Fruit fly (Drosophila melanogaster) whole organism, wandering third instar larva: ENCODE measurements around the gene Polr1D.

Experiments used
- Abd-B ChIP-seq: fragments of >200 bp; optimal IDR thresholded peaks from 2 replicates; lab custom pipeline; 2017; ENCODE audit warnings: missing biosample characterization, missing genetic modification characterization
- Hr78 ChIP-seq: fragments of >200 bp; optimal IDR thresholded peaks from 2 replicates; lab custom pipeline; 2017; ENCODE audit warnings: missing biosample characterization, missing genetic modification characterization
- dsf ChIP-seq: sonication (Bioruptor generic); optimal IDR thresholded peaks from 2 replicates; lab custom pipeline; 2016; ENCODE audit warnings: missing biosample characterization, missing genetic modification characterization, borderline replicate concordance
- h ChIP-seq: fragments of 200-800 bp; sonication (Bioruptor generic); optimal IDR thresholded peaks from 3 replicates; lab custom pipeline; 2016; ENCODE audit warnings: missing biosample characterization, mild to moderate bottlenecking, missing genetic modification characterization
- lola ChIP-seq: fragments of >200 bp; optimal IDR thresholded peaks from 2 replicates; lab custom pipeline; 2017; ENCODE audit warnings: missing biosample characterization, missing genetic modification characterization
- usp ChIP-seq: fragments of >200 bp; optimal IDR thresholded peaks from 2 replicates; lab custom pipeline; 2017; ENCODE audit warnings: missing biosample characterization, missing genetic modification characterization

- TF ChIP-seq Hr78 (GFP tag; lab: Kevin White, UChicago) (no peak), Abd-B (no peak), dsf (GFP tag; lab: Kevin White, UChicago) (no peak), usp (GFP tag; lab: Kevin White, UChicago) (no peak), lola (no peak), h (no peak)
Observed at dm6 chr2L:19137494-19138360, 2.7 kb upstream of the Polr1D start.
